Fruit fly (Drosophila melanogaster) whole organism, prepupa: Measurements from ENCODE around the gene Hsc70-1.

Experiments used
- Blimp-1 ChIP-seq: fragments of 200-800 bp; sonication (Bioruptor generic); optimal IDR thresholded peaks from 3 replicates; lab custom pipeline; 2017; ENCODE audit warnings: missing biosample characterization, missing genetic modification characterization, mild to moderate bottlenecking, moderate library complexity, missing genetic modification reagents
- CG31627 ChIP-seq: fragments of 200-800 bp; sonication (Bioruptor generic); optimal IDR thresholded peaks from 3 replicates; lab custom pipeline; 2016; ENCODE audit warnings: missing biosample characterization, missing genetic modification characterization
- CG6808 ChIP-seq: fragments of 200-800 bp; sonication (Bioruptor generic); optimal IDR thresholded peaks from 3 replicates; lab custom pipeline; 2017; ENCODE audit warnings: missing biosample characterization, missing genetic modification characterization, mild to moderate bottlenecking, moderate library complexity, missing genetic modification reagents
- CG6854 ChIP-seq: fragments of 200-800 bp; sonication (Bioruptor generic); optimal IDR thresholded peaks from 2 replicates; lab custom pipeline; 2017; ENCODE audit warnings: missing biosample characterization, mild to moderate bottlenecking, missing genetic modification characterization
- CG8119 ChIP-seq: fragments of 200-800 bp; sonication (Bioruptor generic); IDR thresholded peaks from 3 replicates; pipeline ENCODE4 v1.3.6; 2022; ENCODE audit warnings: missing biosample characterization, missing genetic modification characterization
- Eip75B ChIP-seq: fragments of 200-800 bp; sonication (Bioruptor generic); optimal IDR thresholded peaks from 3 replicates; lab custom pipeline; 2016; ENCODE audit warnings: missing biosample characterization, missing genetic modification characterization
- Ets21C ChIP-seq: fragments of 200-800 bp; sonication (Bioruptor generic); optimal IDR thresholded peaks from 3 replicates; lab custom pipeline; 2016; ENCODE audit warnings: missing biosample characterization, missing genetic modification characterization
- OdsH ChIP-seq: fragments of 200-800 bp; sonication (Bioruptor generic); optimal IDR thresholded peaks from 3 replicates; lab custom pipeline; 2016; ENCODE audit warnings: missing biosample characterization, missing genetic modification characterization
- achi ChIP-seq: fragments of 200-800 bp; sonication (Bioruptor generic); optimal IDR thresholded peaks from 3 replicates; lab custom pipeline; 2016; ENCODE audit warnings: missing biosample characterization, missing genetic modification characterization
- fd59A ChIP-seq: fragments of 200-800 bp; sonication (Bioruptor generic); optimal IDR thresholded peaks from 2 replicates; lab custom pipeline; 2017; ENCODE audit warnings: missing biosample characterization, mild to moderate bottlenecking, missing genetic modification characterization, missing genetic modification reagents
- pdm3 ChIP-seq: fragments of 200-800 bp; sonication (Bioruptor generic); optimal IDR thresholded peaks from 3 replicates; lab custom pipeline; 2016; ENCODE audit warnings: missing biosample characterization, missing genetic modification characterization
- salr ChIP-seq, 2 experiments: fragments of 200-800 bp; sonication (Bioruptor generic); optimal IDR thresholded peaks; 3 replicates each; lab custom pipeline; 2016 to 2018; ENCODE audit warnings: missing biosample characterization in 2 of 2, missing genetic modification characterization in 2 of 2, mild to moderate bottlenecking in 1 of 2
- svp ChIP-seq: fragments of 200-800 bp; sonication (Bioruptor generic); peaks from one replicate; lab custom pipeline; 2016; ENCODE audit warnings: missing biosample characterization, missing genetic modification characterization

dm6 chr3L:13982516-13982915 lies 8.7 kb downstream of the Hsc70-1 start:
- TF ChIP-seq Blimp-1 (GFP tag; lab: Kevin White, UChicago) (no peak), fd59A (GFP tag; lab: Kevin White, UChicago) (no peak), achi (GFP tag; lab: Kevin White, UChicago) (no peak), CG6854 (GFP tag; lab: Kevin White, UChicago) (no peak), svp (no peak), CG31627 (no peak), OdsH (GFP tag; lab: Kevin White, UChicago) (no peak), Eip75B (GFP tag; lab: Kevin White, UChicago) (no peak), Ets21C (GFP tag; lab: Kevin White, UChicago) (no peak), CG8119 (GFP tag; lab: Robert Waterston, UW) (no peak), CG6808 (GFP tag; lab: Kevin White, UChicago) (no peak), salr (GFP tag; optimal IDR thresholded peaks at IDR 0.05; lab: Kevin White, UChicago) (no peak), pdm3 (no peak)
